Fruit fly (Drosophila melanogaster) whole organism, embryonic: ENCODE results near the gene Taf6.
A peak's percentile ranks its signal among the peaks of the same experiment; 100 is the strongest.

Experiments used
- Blimp-1 ChIP-seq: fragments of 200-800 bp; sonication (Bioruptor generic); optimal IDR thresholded peaks from 3 replicates; lab custom pipeline; 2018; ENCODE audit warnings: missing biosample characterization, missing genetic modification characterization, mild to moderate bottlenecking, moderate library complexity, missing genetic modification reagents
- Bteb2 ChIP-seq: fragments of 200-800 bp; sonication (Bioruptor generic); optimal IDR thresholded peaks from 2 replicates; lab custom pipeline; 2016; ENCODE audit warnings: missing biosample characterization, missing genetic modification characterization
- CG10565 ChIP-seq: fragments of 200-800 bp; sonication (Bioruptor generic); optimal IDR thresholded peaks from 3 replicates; lab custom pipeline; 2016; ENCODE audit warnings: missing biosample characterization, mild to moderate bottlenecking, missing genetic modification characterization
- CG1233 ChIP-seq: fragments of 200-800 bp; sonication (Bioruptor generic); optimal IDR thresholded peaks from 4 replicates; lab custom pipeline; 2018; ENCODE audit warnings: missing biosample characterization, mild to moderate bottlenecking, missing genetic modification characterization
- CG12744 ChIP-seq: fragments of 200-800 bp; sonication (Bioruptor generic); optimal IDR thresholded peaks from 2 replicates; lab custom pipeline; 2016; ENCODE audit warnings: missing biosample characterization, missing genetic modification characterization
- CG1529 ChIP-seq: fragments of 200-800 bp; sonication (Bioruptor generic); optimal IDR thresholded peaks from 3 replicates; lab custom pipeline; 2018; ENCODE audit warnings: missing biosample characterization, missing genetic modification characterization
- CG15601 ChIP-seq: fragments of 200-800 bp; sonication (Bioruptor generic); optimal IDR thresholded peaks from 3 replicates; lab custom pipeline; 2019; ENCODE audit warnings: missing biosample characterization, mild to moderate bottlenecking, missing genetic modification characterization, moderate library complexity
- CG1603 ChIP-seq: fragments of 200-800 bp; sonication (Bioruptor generic); optimal IDR thresholded peaks from 2 replicates; lab custom pipeline; 2019; ENCODE audit warnings: missing biosample characterization, mild to moderate bottlenecking, missing genetic modification characterization, moderate library complexity
- CG2120 ChIP-seq: fragments of 200-800 bp; sonication (Bioruptor generic); optimal IDR thresholded peaks from 3 replicates; lab custom pipeline; 2016; ENCODE audit warnings: missing biosample characterization, missing genetic modification characterization
- CG30403 ChIP-seq: fragments of 200-800 bp; sonication (Bioruptor generic); optimal IDR thresholded peaks from 3 replicates; lab custom pipeline; 2016; ENCODE audit warnings: missing biosample characterization, missing genetic modification characterization
- CG3065 ChIP-seq: fragments of 200-800 bp; sonication (Bioruptor generic); optimal IDR thresholded peaks from 2 replicates; lab custom pipeline; 2016; ENCODE audit warnings: missing biosample characterization, missing genetic modification characterization
- CG3995 ChIP-seq: fragments of 200-800 bp; sonication (Bioruptor generic); optimal IDR thresholded peaks from 3 replicates; lab custom pipeline; 2016; ENCODE audit warnings: missing biosample characterization, missing genetic modification characterization
- CG7271 ChIP-seq: fragments of 200-800 bp; sonication (Bioruptor generic); optimal IDR thresholded peaks from 2 replicates; lab custom pipeline; 2018; ENCODE audit warnings: missing biosample characterization, mild to moderate bottlenecking, missing genetic modification characterization, moderate library complexity
- CG7786 ChIP-seq: fragments of 200-800 bp; sonication (Bioruptor generic); optimal IDR thresholded peaks from 2 replicates; lab custom pipeline; 2016; ENCODE audit warnings: missing biosample characterization, missing genetic modification characterization
- CG7963 ChIP-seq: fragments of 200-800 bp; sonication (Bioruptor generic); IDR thresholded peaks from 3 replicates; pipeline ENCODE4 v1.3.6; 2022; ENCODE audit warnings: missing biosample characterization, missing genetic modification characterization; ENCODE audit not compliant: partially characterized antibody
- CG8478 ChIP-seq: fragments of >200 bp; optimal IDR thresholded peaks from 2 replicates; lab custom pipeline; 2018
- CG9797 ChIP-seq: fragments of 200-800 bp; sonication (Bioruptor generic); optimal IDR thresholded peaks from 3 replicates; lab custom pipeline; 2018; ENCODE audit warnings: missing biosample characterization, mild to moderate bottlenecking, missing genetic modification characterization
- CG9932 ChIP-seq: fragments of 200-800 bp; sonication (Bioruptor generic); IDR thresholded peaks from 2 replicates; pipeline ENCODE4 v1.3.6; 2022; ENCODE audit warnings: missing biosample characterization, missing genetic modification characterization
- CHES-1-like ChIP-seq: fragments of 200-800 bp; sonication (Bioruptor generic); optimal IDR thresholded peaks from 2 replicates; lab custom pipeline; 2016; ENCODE audit warnings: missing biosample characterization, missing genetic modification characterization
- Chrac-16 ChIP-seq: fragments of 200-800 bp; sonication (Bioruptor generic); optimal IDR thresholded peaks from 3 replicates; lab custom pipeline; 2016; ENCODE audit warnings: missing biosample characterization, missing genetic modification characterization
- Dfd ChIP-seq, 2 experiments: fragments of >200 bp; optimal IDR thresholded peaks; 2 replicates each; lab custom pipeline; 2017; ENCODE audit warnings: missing biosample characterization in 2 of 2, missing genetic modification characterization in 2 of 2
- HLH3B ChIP-seq: fragments of 200-800 bp; sonication (Bioruptor generic); IDR thresholded peaks from 2 replicates; pipeline ENCODE4 v1.3.6; 2022; ENCODE audit warnings: missing biosample characterization, missing genetic modification characterization
- Kr ChIP-seq: fragments of 200-800 bp; sonication (Bioruptor generic); optimal IDR thresholded peaks from 2 replicates; lab custom pipeline; 2017; ENCODE audit warnings: missing biosample characterization, mild to moderate bottlenecking, missing genetic modification characterization
- MESR4 ChIP-seq: fragments of 200-800 bp; sonication (Bioruptor generic); optimal IDR thresholded peaks from 2 replicates; lab custom pipeline; 2018; ENCODE audit warnings: missing biosample characterization, mild to moderate bottlenecking, missing genetic modification characterization, moderate library complexity
- Meics ChIP-seq: fragments of 200-800 bp; sonication (Bioruptor generic); optimal IDR thresholded peaks from 2 replicates; lab custom pipeline; 2017; ENCODE audit warnings: missing biosample characterization, mild to moderate bottlenecking, missing genetic modification characterization
- NFAT ChIP-seq: fragments of 200-800 bp; sonication (Bioruptor generic); IDR thresholded peaks from 2 replicates; pipeline ENCODE4 v1.3.6; 2022; ENCODE audit warnings: missing biosample characterization, missing genetic modification characterization
- Nf-YC ChIP-seq: fragments of 200-800 bp; optimal IDR thresholded peaks from 3 replicates; lab custom pipeline; 2019; ENCODE audit warnings: missing biosample characterization, mild to moderate bottlenecking, missing genetic modification characterization, moderate library complexity
- Sry-β ChIP-seq: fragments of 200-800 bp; sonication (Bioruptor generic); optimal IDR thresholded peaks from 2 replicates; lab custom pipeline; 2018; ENCODE audit warnings: missing biosample characterization, mild to moderate bottlenecking, missing genetic modification characterization, moderate library complexity
- Sry-δ ChIP-seq: fragments of 200-800 bp; sonication (Bioruptor generic); optimal IDR thresholded peaks from 2 replicates; lab custom pipeline; 2016; ENCODE audit warnings: missing biosample characterization, missing genetic modification characterization
- Taf1 ChIP-seq: fragments of 200-800 bp; sonication (Bioruptor generic); IDR thresholded peaks from 2 replicates; pipeline ENCODE4 v1.3.6; 2022; ENCODE audit warnings: missing biosample characterization, missing genetic modification characterization
- Trl ChIP-seq, 3 experiments: fragments of >200 bp in 2 of 3; fragments of 200-800 bp in 1 of 3; sonication (Bioruptor generic) in 1 of 3; optimal IDR thresholded peaks; 2 replicates in 1 of 3; 3 replicates in 2 of 3; lab custom pipeline; 2016 to 2017; ENCODE audit warnings: missing biosample characterization in 1 of 3, missing genetic modification characterization in 1 of 3
- ab ChIP-seq: fragments of 200-800 bp; sonication (Bioruptor generic); optimal IDR thresholded peaks from 2 replicates; lab custom pipeline; 2016; ENCODE audit warnings: missing biosample characterization, missing genetic modification characterization
- ase ChIP-seq: fragments of 200-800 bp; sonication (Bioruptor generic); IDR thresholded peaks from 3 replicates; pipeline ENCODE4 v1.3.6; 2022; ENCODE audit warnings: missing biosample characterization, missing genetic modification characterization
- br ChIP-seq: fragments of >200 bp; optimal IDR thresholded peaks from 2 replicates; lab custom pipeline; 2017
- chinmo ChIP-seq: fragments of 200-800 bp; sonication (Bioruptor generic); IDR thresholded peaks from 4 replicates; pipeline ENCODE4 v1.3.6; 2022; ENCODE audit warnings: missing biosample characterization, missing genetic modification characterization; ENCODE audit not compliant: partially characterized antibody
- dmrt99B ChIP-seq: fragments of 200-800 bp; sonication (Bioruptor generic); optimal IDR thresholded peaks from 2 replicates; lab custom pipeline; 2018; ENCODE audit warnings: missing biosample characterization, mild to moderate bottlenecking, missing genetic modification characterization, moderate library complexity
- gro ChIP-seq: fragments of 200-800 bp; sonication (Bioruptor generic); optimal IDR thresholded peaks from 2 replicates; lab custom pipeline; 2016; ENCODE audit warnings: missing biosample characterization, missing genetic modification characterization
- gt ChIP-seq: fragments of 200-800 bp; sonication (Bioruptor generic); IDR thresholded peaks from 2 replicates; pipeline ENCODE4 v1.3.6; 2022; ENCODE audit warnings: missing biosample characterization, missing genetic modification characterization
- ind ChIP-seq: fragments of 200-800 bp; sonication (Bioruptor generic); optimal IDR thresholded peaks from 3 replicates; lab custom pipeline; 2016; ENCODE audit warnings: missing biosample characterization, missing genetic modification characterization
- insv ChIP-seq, 2 experiments: fragments of 200-800 bp; sonication (Bioruptor generic); optimal IDR thresholded peaks; 3 replicates each; lab custom pipeline; 2016 to 2018; ENCODE audit warnings: missing biosample characterization in 2 of 2, missing genetic modification characterization in 2 of 2
- inv ChIP-seq: fragments of 200-800 bp; sonication (Bioruptor generic); IDR thresholded peaks from 2 replicates; pipeline ENCODE4 v1.3.6; 2022; ENCODE audit warnings: missing biosample characterization, missing genetic modification characterization; ENCODE audit not compliant: partially characterized antibody
- klu ChIP-seq: fragments of 200-800 bp; sonication (Bioruptor generic); IDR thresholded peaks from 2 replicates; pipeline ENCODE4 v1.3.6; 2022; ENCODE audit warnings: missing biosample characterization, missing genetic modification characterization
- lbe ChIP-seq: fragments of 200-800 bp; sonication (Bioruptor generic); optimal IDR thresholded peaks from 2 replicates; lab custom pipeline; 2016; ENCODE audit warnings: missing biosample characterization, mild to moderate bottlenecking, missing genetic modification characterization
- luna ChIP-seq: fragments of 200-800 bp; sonication (Bioruptor generic); optimal IDR thresholded peaks from 2 replicates; lab custom pipeline; 2016; ENCODE audit warnings: missing biosample characterization, missing genetic modification characterization
- nerfin-1 ChIP-seq: fragments of 200-800 bp; sonication (Bioruptor generic); optimal IDR thresholded peaks from 3 replicates; lab custom pipeline; 2019; ENCODE audit warnings: missing biosample characterization, mild to moderate bottlenecking, missing genetic modification characterization, moderate library complexity
- oc ChIP-seq: fragments of 200-800 bp; sonication (Bioruptor generic); optimal IDR thresholded peaks from 2 replicates; lab custom pipeline; 2018; ENCODE audit warnings: missing biosample characterization, mild to moderate bottlenecking, missing genetic modification characterization, moderate library complexity
- sd ChIP-seq: fragments of 200-800 bp; sonication (Bioruptor generic); optimal IDR thresholded peaks from 3 replicates; lab custom pipeline; 2018; ENCODE audit warnings: missing biosample characterization, mild to moderate bottlenecking, missing genetic modification characterization, moderate library complexity
- slou ChIP-seq: fragments of 200-800 bp; sonication (Bioruptor generic); optimal IDR thresholded peaks from 3 replicates; lab custom pipeline; 2016; ENCODE audit warnings: missing biosample characterization, missing genetic modification characterization
- so ChIP-seq: fragments of 200-800 bp; sonication (Bioruptor generic); IDR thresholded peaks from 3 replicates; pipeline ENCODE4 v1.3.6; 2022; ENCODE audit warnings: missing biosample characterization, missing genetic modification characterization
- tll ChIP-seq, 2 experiments: fragments of 200-800 bp in 1 of 2; fragments of >200 bp in 1 of 2; sonication (Bioruptor generic) in 1 of 2; optimal IDR thresholded peaks; 2 replicates each; lab custom pipeline; 2017 to 2019; ENCODE audit warnings: missing biosample characterization in 2 of 2, missing genetic modification characterization in 2 of 2, mild to moderate bottlenecking in 1 of 2, moderate library complexity in 1 of 2
- ttk ChIP-seq: fragments of 200-800 bp; sonication (Bioruptor generic); IDR thresholded peaks from 2 replicates; pipeline ENCODE4 v2.1.2; 2022; ENCODE audit warnings: missing biosample characterization, missing genetic modification characterization

Gene Taf6

DNA sequence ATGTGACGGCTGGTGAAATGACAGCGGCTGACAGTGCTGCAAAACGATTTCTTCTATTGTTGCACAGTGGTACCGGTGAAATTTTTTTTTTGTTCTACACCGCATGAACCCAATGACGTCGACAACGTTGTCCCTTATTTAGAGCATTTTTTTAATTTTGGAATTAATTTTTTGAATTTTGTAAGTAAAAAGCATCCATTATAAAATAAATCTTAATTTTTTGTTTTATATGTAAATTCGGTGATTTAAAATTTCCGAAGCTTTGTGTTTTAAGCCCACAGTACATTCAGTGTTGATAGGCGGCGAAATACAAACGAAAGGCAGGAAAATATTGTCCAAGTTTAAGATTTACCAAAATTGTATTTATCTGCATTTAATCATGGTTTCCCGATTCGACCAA lies 13.3 kb downstream of the Taf6 start, which contains the start of the genes Lon and PIG-F (continued):
- TF ChIP-seq CG7963 (GFP tag; lab: Robert Waterston, UW) = peak; percentile 58
- peak; percentile 39 to 86 for TF ChIP-seq insv (GFP tag; optimal IDR thresholded peaks at IDR 0.05; lab: Kevin White, UChicago)
- peak; percentile 88 for TF ChIP-seq CG3995
- TF ChIP-seq CG3065 = peak; percentile 99
- TF ChIP-seq Trl (optimal IDR thresholded peaks at IDR 0.05; lab: Kevin White, UChicago) = no peak
- peak; percentile 98 for TF ChIP-seq Trl (GFP tag; optimal IDR thresholded peaks at IDR 0.05; lab: Kevin White, UChicago)
- TF ChIP-seq tll (GFP tag; optimal IDR thresholded peaks at IDR 0.05; lab: Kevin White, UChicago) = peak; percentile 59 to 81
- peak; percentile 99 for TF ChIP-seq CG1529
- peak; percentile 100 for TF ChIP-seq CG30403
- peak; percentile 98 for TF ChIP-seq oc
- peak; percentile 96 for TF ChIP-seq CG10565 (GFP tag; lab: Kevin White, UChicago)
- peak in 1 of 2 experiments; percentile 85 for TF ChIP-seq Dfd (GFP tag; optimal IDR thresholded peaks at IDR 0.05; lab: Kevin White, UChicago)
- peak; percentile 78 for TF ChIP-seq Sry-β (GFP tag; lab: Kevin White, UChicago)
- peak; percentile 98 for TF ChIP-seq NFAT (GFP tag; lab: Robert Waterston, UW)
- peak; percentile 68 for TF ChIP-seq CG9797 (GFP tag; lab: Kevin White, UChicago)
- TF ChIP-seq Blimp-1 (GFP tag; lab: Kevin White, UChicago) = peak; percentile 97
- peak; percentile 98 for TF ChIP-seq so (GFP tag; lab: Robert Waterston, UW)
- TF ChIP-seq ind (GFP tag; lab: Kevin White, UChicago) = peak; percentile 100
- TF ChIP-seq gt (GFP tag; lab: Robert Waterston, UW) = peak; percentile 95
- peak; percentile 97 for TF ChIP-seq Bteb2 (GFP tag; lab: Kevin White, UChicago)
- peak; percentile 98 for TF ChIP-seq CG15601 (tag; lab: Kevin White, UChicago)
- no peak for TF ChIP-seq CG1603
- TF ChIP-seq dmrt99B (tag; lab: Kevin White, UChicago) = peak; percentile 99
- TF ChIP-seq CG2120 (GFP tag; lab: Kevin White, UChicago) = peak; percentile 99
- peak; percentile 95 for TF ChIP-seq Kr
- TF ChIP-seq nerfin-1 = peak; percentile 99
- peak; percentile 95 for TF ChIP-seq luna (GFP tag; lab: Kevin White, UChicago)
- peak; percentile 98 for TF ChIP-seq gro (GFP tag; lab: Kevin White, UChicago)
- TF ChIP-seq chinmo = no peak
- peak; percentile 64 for TF ChIP-seq inv (GFP tag; lab: Robert Waterston, UW)
- TF ChIP-seq CG12744 (GFP tag; lab: Kevin White, UChicago) = peak; percentile 97
- peak; percentile 99 for TF ChIP-seq Meics (GFP tag; lab: Kevin White, UChicago)
- peak; percentile 97 for TF ChIP-seq CG7786 (GFP tag; lab: Kevin White, UChicago)
- TF ChIP-seq br (lab: Kevin White, UChicago) = no peak
- peak; percentile 99 for TF ChIP-seq slou (GFP tag; lab: Kevin White, UChicago)
- TF ChIP-seq CG7271 (tag; lab: Kevin White, UChicago) = peak; percentile 98
- TF ChIP-seq Chrac-16 (GFP tag; lab: Kevin White, UChicago) = peak; percentile 100
- peak; percentile 77 for TF ChIP-seq Sry-δ (GFP tag; lab: Kevin White, UChicago)
- TF ChIP-seq CG1233 (GFP tag; lab: Kevin White, UChicago) = peak; percentile 99
- peak; percentile 99 for TF ChIP-seq klu (GFP tag; lab: Robert Waterston, UW)
- TF ChIP-seq Nf-YC (tag; lab: Kevin White, UChicago) = peak; percentile 94
- peak; percentile 97 for TF ChIP-seq CHES-1-like
- no peak for TF ChIP-seq sd (tag; lab: Kevin White, UChicago)
- TF ChIP-seq Taf1 (GFP tag; lab: Robert Waterston, UW) = peak; percentile 97
- TF ChIP-seq MESR4 (GFP tag; lab: Kevin White, UChicago) = peak; percentile 22
- TF ChIP-seq HLH3B (GFP tag; lab: Robert Waterston, UW) = peak; percentile 98
- TF ChIP-seq lbe (GFP tag; lab: Kevin White, UChicago) = peak; percentile 98
- TF ChIP-seq ttk (GFP tag; lab: Robert Waterston, UW) = peak; percentile 98
- TF ChIP-seq ab = peak; percentile 96
- TF ChIP-seq ase = peak; percentile 98
- peak; percentile 99 for TF ChIP-seq CG9932
- no peak for TF ChIP-seq CG8478 (lab: Kevin White, UChicago)
